Worm (Caenorhabditis elegans) whole organism, late embryonic: ENCODE results near the gene T04C12.33.

Experiments
- ama-1 ChIP-seq: fragments of 150-350 bp; optimal IDR thresholded peaks from 2 replicates; lab custom pipeline; 2014
- ceh-9 ChIP-seq: sonication (generic microtip); optimal IDR thresholded peaks from 2 replicates; lab custom pipeline; 2016; ENCODE audit warnings: mild to moderate bottlenecking, missing genetic modification characterization, inconsistent platforms, missing compliant biosample characterization
- elt-2 ChIP-seq: sonication (generic microtip); optimal IDR thresholded peaks from 2 replicates; lab custom pipeline; 2016; ENCODE audit warnings: missing genetic modification reagents, missing genetic modification characterization, missing compliant biosample characterization
- nfya-1 ChIP-seq: sonication (generic microtip); optimal IDR thresholded peaks from 2 replicates; lab custom pipeline; 2017; ENCODE audit warnings: missing genetic modification characterization, mild to moderate bottlenecking, missing compliant biosample characterization, antibody characterized with exemption, moderate library complexity
- pha-4 ChIP-seq: fragments of 150-350 bp; optimal IDR thresholded peaks from 2 replicates; lab custom pipeline; 2018; ENCODE audit warnings: missing biosample characterization, missing genetic modification reagents, missing genetic modification characterization

- no peak for TF ChIP-seq ama-1
- TF ChIP-seq elt-2 (tag; lab: Kevin White, UChicago) = no peak
- TF ChIP-seq nfya-1 (tag; lab: Kevin White, UChicago) = peak; percentile 74
- no peak for TF ChIP-seq pha-4 (tag; lab: Kevin White, UChicago)
- TF ChIP-seq ceh-9 (tag; lab: Kevin White, UChicago) = no peak
These were observed 31.7 kb downstream of the T04C12.33 start for ce11 chrV:11083691-11084090.
